Worm (Caenorhabditis elegans): ENCODE measurements around the gene lact-4.
A peak's percentile ranks its signal among the peaks of the same experiment; 100 is the strongest.

Gene lact-4

DNA sequence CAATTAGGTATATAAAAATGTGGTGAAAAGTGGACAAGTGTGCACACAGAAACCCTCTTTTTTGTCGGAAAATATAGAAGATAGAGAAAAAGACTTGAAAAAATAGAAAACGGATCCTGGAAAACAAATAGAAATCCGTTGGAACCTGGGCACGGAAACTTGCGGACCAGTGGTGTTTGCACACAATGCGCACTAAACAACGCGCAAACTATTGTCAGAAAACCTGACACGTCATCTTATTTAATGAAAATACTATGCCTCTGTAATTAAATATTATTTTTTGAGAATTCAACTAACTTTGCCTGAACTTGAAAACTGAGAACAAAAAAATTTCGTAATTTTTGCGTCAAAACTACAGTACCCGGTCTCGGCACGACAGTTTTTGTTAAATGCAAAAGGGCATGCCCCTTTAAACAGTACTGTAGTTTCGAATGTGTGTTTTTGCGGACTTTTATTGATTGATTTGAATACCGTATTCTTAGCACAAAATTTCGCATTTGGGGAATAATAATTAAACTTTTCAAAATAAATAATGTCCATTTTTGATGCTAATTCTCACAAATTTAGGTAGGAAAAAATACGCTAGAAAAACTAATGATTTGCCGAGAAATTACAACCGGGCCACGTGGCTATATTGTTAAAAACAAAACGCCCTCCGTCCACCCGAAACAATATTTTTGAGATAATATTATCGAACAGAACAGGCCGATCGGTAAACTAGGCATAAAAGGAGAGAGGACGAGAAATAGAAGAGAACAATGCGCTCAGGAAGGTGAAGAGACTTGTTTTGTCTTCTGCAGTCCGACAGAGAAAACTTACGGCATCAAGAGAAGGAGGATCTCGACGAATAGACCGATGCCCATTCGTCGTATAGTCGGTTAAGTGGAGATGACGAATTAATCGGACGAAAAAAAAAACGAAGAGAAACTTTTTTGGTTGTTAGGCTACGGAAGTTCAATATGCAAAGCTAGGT, 51.0 kb downstream of the lact-4 start (continued):
- no peak for TF ChIP-seq snpc-4 (GFP tag; optimal IDR thresholded peaks at IDR 0.05)
- TF ChIP-seq snpc-4 (tag; optimal IDR thresholded peaks at IDR 0.05), result no peak
- no peak for TF ChIP-seq F57C9.4 (tag; optimal IDR thresholded peaks at IDR 0.05)
- no peak for TF ChIP-seq Y67H2A.10 (GFP tag; conservative IDR thresholded peaks at IDR 0.05)
- TF ChIP-seq chd-7 (tag; optimal IDR thresholded peaks at IDR 0.05), result no peak
- no peak for TF ChIP-seq ztf-3 (GFP tag; optimal IDR thresholded peaks at IDR 0.05)
- TF ChIP-seq madf-6 (GFP tag; IDR thresholded peaks at IDR 0.05), result peak; percentile 87
- TF ChIP-seq F10E7.11 (tag; optimal IDR thresholded peaks at IDR 0.05), result no peak
- no peak for TF ChIP-seq nhr-90 (tag; optimal IDR thresholded peaks at IDR 0.05)
- no peak for TF ChIP-seq C17E4.6 (GFP tag; IDR thresholded peaks at IDR 0.05)
- no peak for TF ChIP-seq lin-35 (GFP tag; optimal IDR thresholded peaks at IDR 0.05)
- no peak for TF ChIP-seq tbx-9 (tag; optimal IDR thresholded peaks at IDR 0.05; ENCODE audit: borderline replicate concordance)
- TF ChIP-seq B0019.2 (GFP tag; conservative IDR thresholded peaks at IDR 0.05), result peak; percentile 38; the same call in 1 of the 2 replicates
- TF ChIP-seq K11D2.4 (GFP tag; IDR thresholded peaks at IDR 0.05), result no peak
- no peak for TF ChIP-seq unc-130 (GFP tag; optimal IDR thresholded peaks at IDR 0.05)
- no peak for TF ChIP-seq akir-1 (GFP tag; optimal IDR thresholded peaks at IDR 0.05)
- peak; percentile 83 for TF ChIP-seq F33H1.4 (GFP tag; IDR thresholded peaks at IDR 0.05)
- peak; percentile 70 for TF ChIP-seq ceh-91 (GFP tag; IDR thresholded peaks at IDR 0.05)
- no peak; the same call in 1 of the 2 replicates for TF ChIP-seq dox-1 (GFP tag; IDR thresholded peaks at IDR 0.05)
- no peak for TF ChIP-seq aptf-3 (GFP tag; IDR thresholded peaks at IDR 0.05)
- TF ChIP-seq ceh-58 (GFP tag; IDR thresholded peaks at IDR 0.05), result no peak
- TF ChIP-seq dpl-1 (GFP tag; optimal IDR thresholded peaks at IDR 0.05), result no peak
- TF ChIP-seq D2030.7 (GFP tag; IDR thresholded peaks at IDR 0.05), result peak; percentile 76
- no peak for TF ChIP-seq T07F8.4 (tag; optimal IDR thresholded peaks at IDR 0.05)
- no peak for TF ChIP-seq sptf-2 (GFP tag; optimal IDR thresholded peaks at IDR 0.05)
- no peak for TF ChIP-seq lsy-27 (tag; optimal IDR thresholded peaks at IDR 0.05; ENCODE audit: borderline replicate concordance, insufficient read depth)
- TF ChIP-seq sea-2 (GFP tag; IDR thresholded peaks at IDR 0.05), result no peak
- TF ChIP-seq efl-1 (GFP tag; optimal IDR thresholded peaks at IDR 0.05), result peak; percentile 24
- no peak for TF ChIP-seq F57A8.1 (GFP tag; optimal IDR thresholded peaks at IDR 0.05)
- no peak for TF ChIP-seq attf-6 (GFP tag; IDR thresholded peaks at IDR 0.05)
- TF ChIP-seq F55B11.4 (tag; optimal IDR thresholded peaks at IDR 0.05; ENCODE audit: borderline replicate concordance, insufficient read depth), result no peak
- no peak for TF ChIP-seq lag-1 (GFP tag; IDR thresholded peaks at IDR 0.05)
- no peak for TF ChIP-seq rcor-1 (GFP tag; IDR thresholded peaks at IDR 0.05)
- TF ChIP-seq egl-18 (GFP tag; IDR thresholded peaks at IDR 0.05), result no peak
- TF ChIP-seq mxl-1 (tag; optimal IDR thresholded peaks at IDR 0.05), result no peak
- TF ChIP-seq nfyb-1 (GFP tag; IDR thresholded peaks at IDR 0.05), result 0 out of 2 replicates have a peak, but pooled peaks have one; percentile 26
- no peak for TF ChIP-seq repo-1 (tag; optimal IDR thresholded peaks at IDR 0.05)
- peak; percentile 75 for TF ChIP-seq xnd-1 (tag; optimal IDR thresholded peaks at IDR 0.05)
- TF ChIP-seq madf-8 (GFP tag; conservative IDR thresholded peaks at IDR 0.05), result peak; percentile 64
- TF ChIP-seq madf-3 (GFP tag; IDR thresholded peaks at IDR 0.05), result no peak
- TF ChIP-seq Y79H2A.3 (GFP tag; conservative IDR thresholded peaks at IDR 0.05), result no peak
- TF ChIP-seq ceh-27 (GFP tag; optimal IDR thresholded peaks at IDR 0.05), result no peak
- no peak for TF ChIP-seq ztf-25 (GFP tag; IDR thresholded peaks at IDR 0.05)
- no peak for TF ChIP-seq cebp-1 (GFP tag; IDR thresholded peaks at IDR 0.05)
- no peak for TF ChIP-seq cebp-1 (tag; optimal IDR thresholded peaks at IDR 0.05)
- TF ChIP-seq tbp1 (GFP tag; optimal IDR thresholded peaks at IDR 0.05), result peak; percentile 37
- no peak for TF ChIP-seq pbrm-1 (GFP tag; IDR thresholded peaks at IDR 0.05)

Data from whole organism, young adult.